Worm (Caenorhabditis elegans) whole organism, early embryonic: ENCODE data around the gene C45B2.3.

Experiments
- aly-1 ChIP-seq: sonication (generic microtip); optimal IDR thresholded peaks from 2 replicates; lab custom pipeline; 2016; ENCODE audit warnings: missing genetic modification characterization, missing compliant biosample characterization
- ama-1 ChIP-seq: fragments of 150-350 bp; optimal IDR thresholded peaks from 2 replicates; lab custom pipeline; 2014
- ceh-13 ChIP-seq: fragments of 200-800 bp; sonication (Bioruptor generic); optimal IDR thresholded peaks from 2 replicates; lab custom pipeline; 2018; ENCODE audit warnings: mild to moderate bottlenecking, missing genetic modification characterization, missing compliant biosample characterization
- flt-1 ChIP-seq: fragments of 200-800 bp; sonication (Bioruptor generic); IDR thresholded peaks from 2 replicates; pipeline ENCODE4 v1.3.6; 2022; ENCODE audit warnings: missing genetic modification characterization, missing compliant biosample characterization
- hmbx-1 ChIP-seq: sonication (generic microtip); optimal IDR thresholded peaks from 2 replicates; lab custom pipeline; 2016; ENCODE audit warnings: mild to moderate bottlenecking, missing genetic modification characterization, missing compliant biosample characterization
- pes-1 ChIP-seq: fragments of 200-800 bp; sonication (Bioruptor generic); IDR thresholded peaks from 2 replicates; pipeline ENCODE4 v1.3.6; 2022; ENCODE audit warnings: missing genetic modification reagents, missing genetic modification characterization, missing compliant biosample characterization
- tbx-37 ChIP-seq: fragments of 200-800 bp; sonication (Bioruptor generic); conservative IDR thresholded peaks from 2 replicates; pipeline ENCODE4 v1.3.6; 2022; ENCODE audit warnings: missing genetic modification reagents, missing genetic modification characterization, missing compliant biosample characterization

ce11 chrX:6041995-6042481 is 40.7 kb upstream of the C45B2.3 start:
- TF ChIP-seq tbx-37 (GFP tag; lab: Robert Waterston, UW) (no peak), ceh-13 (GFP tag; lab: Kevin White, UChicago) (no peak), ama-1 (lab: Kevin White, UChicago) (no peak), pes-1 (GFP tag; lab: Robert Waterston, UW) (no peak), flt-1 (GFP tag; lab: Robert Waterston, UW) (no peak), hmbx-1 (no peak), aly-1 (no peak)
